Fruit fly (Drosophila melanogaster): ENCODE data around the gene Ets65A.

Ets65A gene

dm6 chr3L:6097270-6097669 lies at the start of gene Ets65A:
Gene Ets65A, plus strand, starts transcription at chr3L:6097617.
- no peak for TF ChIP-seq dl (GFP tag; optimal IDR thresholded peaks at IDR 0.05; ENCODE audit: insufficient read depth in 1 of 2, partially characterized antibody in 2 of 2)
- TF ChIP-seq dsf (GFP tag; optimal IDR thresholded peaks at IDR 0.05; ENCODE audit: borderline replicate concordance) = no peak
- no peak for TF ChIP-seq rgr (GFP tag; optimal IDR thresholded peaks at IDR 0.05)
- no peak for TF ChIP-seq HLH106 (tag; optimal IDR thresholded peaks at IDR 0.05)
- no peak for TF ChIP-seq sv (GFP tag; optimal IDR thresholded peaks at IDR 0.05)
- no peak for TF ChIP-seq Jra (GFP tag; optimal IDR thresholded peaks at IDR 0.05)
- no peak for TF ChIP-seq CG9705 (GFP tag; optimal IDR thresholded peaks at IDR 0.05)
- TF ChIP-seq psq (GFP tag; optimal IDR thresholded peaks at IDR 0.05) = no peak
- no peak for TF ChIP-seq ey (GFP tag; optimal IDR thresholded peaks at IDR 0.05)
- TF ChIP-seq dmrt93B (GFP tag; optimal IDR thresholded peaks at IDR 0.05) = no peak
- TF ChIP-seq woc (GFP tag; optimal IDR thresholded peaks at IDR 0.05) = no peak
- TF ChIP-seq Hnf4 (GFP tag; optimal IDR thresholded peaks at IDR 0.05) = no peak
- no peak for TF ChIP-seq Vsx2 (GFP tag; optimal IDR thresholded peaks at IDR 0.05; ENCODE audit: partially characterized antibody)
- no peak for TF ChIP-seq CrebA (GFP tag; optimal IDR thresholded peaks at IDR 0.05; ENCODE audit: borderline replicate concordance)
- no peak for TF ChIP-seq jim (GFP tag; optimal IDR thresholded peaks at IDR 0.05)
- TF ChIP-seq h (GFP tag; optimal IDR thresholded peaks at IDR 0.05) = no peak
- TF ChIP-seq Hr83 (GFP tag; optimal IDR thresholded peaks at IDR 0.05; ENCODE audit: poor library complexity, severe bottlenecking) = no peak
- no peak for TF ChIP-seq pan (optimal IDR thresholded peaks at IDR 0.05)

- TF ChIP-seq Myc (optimal IDR thresholded peaks at IDR 0.05) (no peak), Mio (GFP tag; optimal IDR thresholded peaks at IDR 0.05) (no peak), rgr (GFP tag; optimal IDR thresholded peaks at IDR 0.05) (no peak), tai (GFP tag; optimal IDR thresholded peaks at IDR 0.05) (no peak), dl (GFP tag; optimal IDR thresholded peaks at IDR 0.05; ENCODE audit: insufficient read depth in 1 of 2, partially characterized antibody in 2 of 2) (peak in 1 of 2 experiments; percentile 62), sage (GFP tag; optimal IDR thresholded peaks at IDR 0.05) (no peak), brk (GFP tag; optimal IDR thresholded peaks at IDR 0.05) (no peak), Dif (GFP tag; optimal IDR thresholded peaks at IDR 0.05; ENCODE audit: partially characterized antibody) (no peak), h (GFP tag; optimal IDR thresholded peaks at IDR 0.05) (peak; percentile 88), Abd-B (GFP tag; optimal IDR thresholded peaks at IDR 0.05) (no peak), Hr83 (GFP tag; optimal IDR thresholded peaks at IDR 0.05; ENCODE audit: poor library complexity, severe bottlenecking) (no peak), GATAd (GFP tag; optimal IDR thresholded peaks at IDR 0.05) (no peak), CrebA (GFP tag; optimal IDR thresholded peaks at IDR 0.05; ENCODE audit: borderline replicate concordance) (peak; percentile 32), woc (GFP tag; optimal IDR thresholded peaks at IDR 0.05) (no peak)
Observed at dm6 chr3L:6050230-6050807, 47.1 kb upstream of the Ets65A start, which contains the start of gene Jon65Aiii. Gene Jon65Aiii, plus strand, starts transcription at chr3L:6050757.

dm6 chr3L:6052021-6052420 lies 45.4 kb upstream of the Ets65A start, which contains the start of gene Jon65Aii:
Gene Jon65Aii, plus strand, starts transcription at chr3L:6052321.
- TF ChIP-seq CrebA (GFP tag; optimal IDR thresholded peaks at IDR 0.05; ENCODE audit: borderline replicate concordance) (no peak), br (GFP tag; optimal IDR thresholded peaks at IDR 0.05) (no peak), fru (GFP tag; optimal IDR thresholded peaks at IDR 0.05) (no peak), ey (GFP tag; optimal IDR thresholded peaks at IDR 0.05) (no peak), dl (GFP tag; optimal IDR thresholded peaks at IDR 0.05; ENCODE audit: insufficient read depth in 1 of 2, partially characterized antibody in 2 of 2) (no peak), tai (GFP tag; optimal IDR thresholded peaks at IDR 0.05) (no peak), GATAd (GFP tag; optimal IDR thresholded peaks at IDR 0.05) (no peak), lola (GFP tag; optimal IDR thresholded peaks at IDR 0.05) (no peak), Sp1 (GFP tag; optimal IDR thresholded peaks at IDR 0.05) (no peak), HLH106 (tag; optimal IDR thresholded peaks at IDR 0.05) (no peak), Jra (GFP tag; optimal IDR thresholded peaks at IDR 0.05) (no peak), Dfd (GFP tag; optimal IDR thresholded peaks at IDR 0.05) (no peak)

- TF ChIP-seq N (GFP tag; optimal IDR thresholded peaks at IDR 0.05) (no peak), Rel (GFP tag; optimal IDR thresholded peaks at IDR 0.05) (no peak), Rel (tag; optimal IDR thresholded peaks at IDR 0.05) (peak; percentile 80)
Observed at dm6 chr3L:6054343-6054742, 43.1 kb upstream of the Ets65A start, which contains the start of gene Jon65Ai. Gene Jon65Ai, minus strand, starts transcription at chr3L:6054443.
